Fruit fly (Drosophila melanogaster): ENCODE data around the gene RpS17.
A peak's percentile ranks its signal among the peaks of the same experiment; 100 is the strongest.

The RpS17 gene

DNA sequence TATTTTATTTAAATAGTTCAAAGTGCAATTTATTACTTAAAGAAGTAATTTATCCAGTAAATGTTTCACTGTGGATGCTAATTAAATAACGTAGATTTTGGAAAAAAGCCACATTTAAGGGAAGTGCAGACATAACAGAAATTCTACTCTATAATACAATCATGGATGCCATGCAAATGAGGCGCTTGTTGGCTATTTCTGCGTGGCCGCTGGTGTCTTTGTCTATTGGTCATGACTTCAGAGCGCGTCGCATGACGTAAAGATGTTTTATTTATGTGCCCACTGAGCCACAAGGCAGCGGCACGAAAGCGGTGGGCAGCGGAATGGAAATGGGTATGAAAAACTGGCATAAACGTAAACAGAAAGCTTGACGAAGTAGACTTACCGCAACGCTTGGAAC lies 3.8 kb downstream of the RpS17 start (continued):
- TF ChIP-seq svp (GFP tag) (peak; percentile 50), CG4318 (GFP tag; optimal IDR thresholded peaks at IDR 0.05) (peak; percentile 0), vri (GFP tag; optimal IDR thresholded peaks at IDR 0.05) (peak; percentile 22), Hr4 (GFP tag; optimal IDR thresholded peaks at IDR 0.05) (peak; percentile 63), esn (GFP tag; optimal IDR thresholded peaks at IDR 0.05) (no peak), Sox15 (GFP tag; optimal IDR thresholded peaks at IDR 0.05) (no peak), CG6163 (GFP tag; IDR thresholded peaks at IDR 0.05) (peak; percentile 40; the same call in 1 of the 3 replicates), CG31627 (GFP tag; optimal IDR thresholded peaks at IDR 0.05) (no peak), fd59A (GFP tag; optimal IDR thresholded peaks at IDR 0.05) (no peak), CG10631 (GFP tag; optimal IDR thresholded peaks at IDR 0.05) (no peak), CG15336 (GFP tag; IDR thresholded peaks at IDR 0.05) (peak; percentile 55), Gug (GFP tag; IDR thresholded peaks at IDR 0.05) (no peak), CG11762 (GFP tag; optimal IDR thresholded peaks at IDR 0.05; ENCODE audit: insufficient read depth) (no peak), CG32006 (GFP tag; optimal IDR thresholded peaks at IDR 0.05) (peak; percentile 64)

DNA sequence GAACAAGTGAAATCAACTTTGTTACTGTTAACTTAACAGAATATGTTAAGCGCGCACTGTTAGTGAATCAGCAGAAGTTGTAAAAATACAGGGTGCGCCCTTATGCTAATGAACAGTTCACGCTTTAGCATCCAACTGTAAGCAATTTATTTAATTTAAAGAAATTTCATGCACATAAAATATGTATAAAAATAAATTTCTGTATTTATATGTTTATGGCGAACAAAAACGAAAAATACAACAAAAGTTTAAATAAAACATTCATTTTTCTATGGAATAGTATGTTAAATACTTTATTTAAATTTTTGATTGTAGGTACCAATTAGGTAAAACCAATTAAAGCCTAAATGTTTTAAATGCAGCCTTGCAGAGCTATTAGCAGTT lies 5.1 kb downstream of the RpS17 start:
- TF ChIP-seq Smox (GFP tag; optimal IDR thresholded peaks at IDR 0.05) (peak; percentile 40), CG32006 (GFP tag; optimal IDR thresholded peaks at IDR 0.05) (peak; percentile 28), Eip75B (GFP tag; optimal IDR thresholded peaks at IDR 0.05) (peak; percentile 27), fd85E (GFP tag; optimal IDR thresholded peaks at IDR 0.05) (no peak), Eip93F (GFP tag; optimal IDR thresholded peaks at IDR 0.05) (no peak), CG11294 (GFP tag; IDR thresholded peaks at IDR 0.05) (no peak), ss (GFP tag; optimal IDR thresholded peaks at IDR 0.05) (no peak), CG6792 (GFP tag; optimal IDR thresholded peaks at IDR 0.05) (peak; percentile 13), Ets96B (tag; optimal IDR thresholded peaks at IDR 0.05) (peak; percentile 22), CG9139 (GFP tag; optimal IDR thresholded peaks at IDR 0.05) (no peak), CG7368 (GFP tag; optimal IDR thresholded peaks at IDR 0.05) (no peak), CG15336 (GFP tag; IDR thresholded peaks at IDR 0.05) (peak; percentile 58; the same call in 1 of the 2 replicates), CG34406 (GFP tag; optimal IDR thresholded peaks at IDR 0.05) (peak; percentile 27), CG3919 (GFP tag; optimal IDR thresholded peaks at IDR 0.05) (peak; percentile 28), lz (GFP tag; optimal IDR thresholded peaks at IDR 0.05) (no peak), dac (GFP tag; optimal IDR thresholded peaks at IDR 0.05) (no peak), CG6808 (GFP tag; optimal IDR thresholded peaks at IDR 0.05) (no peak), Gug (GFP tag; IDR thresholded peaks at IDR 0.05) (no peak), esn (GFP tag; optimal IDR thresholded peaks at IDR 0.05) (peak; percentile 47), CG8119 (GFP tag; IDR thresholded peaks at IDR 0.05) (peak; percentile 44; the same call in 2 of the 3 replicates), eg (GFP tag; IDR thresholded peaks at IDR 0.05) (no peak), Hr4 (GFP tag; optimal IDR thresholded peaks at IDR 0.05) (peak; percentile 64), Sox15 (GFP tag; optimal IDR thresholded peaks at IDR 0.05) (no peak), CG8319 (GFP tag; optimal IDR thresholded peaks at IDR 0.05) (no peak), salr (GFP tag; optimal IDR thresholded peaks at IDR 0.05) (no peak), CG10631 (GFP tag; optimal IDR thresholded peaks at IDR 0.05) (no peak), net (GFP tag; optimal IDR thresholded peaks at IDR 0.05) (peak; percentile 12), Sox102F (GFP tag; optimal IDR thresholded peaks at IDR 0.05) (peak; percentile 31), Hr39 (GFP tag; optimal IDR thresholded peaks at IDR 0.05) (no peak), svp (GFP tag) (peak; percentile 75), dsx (GFP tag; optimal IDR thresholded peaks at IDR 0.05; ENCODE audit: poor library complexity, severe bottlenecking) (peak; percentile 6), CG11762 (GFP tag; optimal IDR thresholded peaks at IDR 0.05; ENCODE audit: insufficient read depth) (no peak), cyc (GFP tag; optimal IDR thresholded peaks at IDR 0.05) (no peak), Hr38 (GFP tag; optimal IDR thresholded peaks at IDR 0.05) (no peak), CG6276 (GFP tag; optimal IDR thresholded peaks at IDR 0.05) (peak; percentile 24), CG8632 (GFP tag; optimal IDR thresholded peaks at IDR 0.05) (peak; percentile 4), CG16779 (tag; optimal IDR thresholded peaks at IDR 0.05) (no peak), fd59A (GFP tag; optimal IDR thresholded peaks at IDR 0.05) (no peak), vri (GFP tag; optimal IDR thresholded peaks at IDR 0.05) (no peak), Ets21C (GFP tag; optimal IDR thresholded peaks at IDR 0.05) (no peak), CG4318 (GFP tag; optimal IDR thresholded peaks at IDR 0.05) (no peak), CG11902 (GFP tag; optimal IDR thresholded peaks at IDR 0.05) (no peak), Blimp-1 (GFP tag; optimal IDR thresholded peaks at IDR 0.05) (no peak), pdm3 (GFP tag; optimal IDR thresholded peaks at IDR 0.05) (peak; percentile 10), topi (GFP tag; optimal IDR thresholded peaks at IDR 0.05) (no peak), fkh (GFP tag; optimal IDR thresholded peaks at IDR 0.05) (no peak)
